Fruit fly (Drosophila melanogaster): Measurements from ENCODE around the gene Fer1.

The Fer1 gene

DNA sequence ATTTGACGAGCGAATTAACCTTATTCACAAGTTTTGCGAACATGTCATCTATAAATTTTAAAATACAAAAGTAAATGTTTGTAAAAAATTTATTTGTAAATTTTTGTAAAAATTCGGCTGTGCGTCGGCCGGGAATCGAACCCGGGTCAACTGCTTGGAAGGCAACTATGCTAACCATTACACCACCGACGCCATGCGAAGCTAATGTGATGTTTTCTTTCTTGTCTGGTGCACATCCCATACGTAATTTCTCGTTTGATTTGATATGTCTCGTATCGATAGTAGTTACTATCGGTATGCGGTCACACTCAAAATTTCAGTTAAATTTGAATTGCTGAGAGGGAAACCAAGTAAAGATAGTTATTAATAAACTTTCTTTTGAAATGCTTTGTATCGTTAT, 5.2 kb upstream of the Fer1 start (continued):
- peak; percentile 64 for TF ChIP-seq sens (GFP tag)
- TF ChIP-seq CG14710 (tag; optimal IDR thresholded peaks at IDR 0.05), result peak; percentile 17
- TF ChIP-seq CG34224 (GFP tag; IDR thresholded peaks at IDR 0.05; ENCODE audit: partially characterized antibody), result peak; percentile 96
- peak; percentile 95 for TF ChIP-seq CG42726 (GFP tag; IDR thresholded peaks at IDR 0.05; ENCODE audit: partially characterized antibody)
- TF ChIP-seq nerfin-2 (GFP tag; IDR thresholded peaks at IDR 0.05; ENCODE audit: partially characterized antibody), result peak; percentile 95
- peak; percentile 98 for TF ChIP-seq CG6791 (GFP tag; IDR thresholded peaks at IDR 0.05; ENCODE audit: partially characterized antibody)
- no peak for TF ChIP-seq CG2199 (GFP tag; IDR thresholded peaks at IDR 0.05)
- TF ChIP-seq Rfx (GFP tag; IDR thresholded peaks at IDR 0.05), result no peak; the same call in 1 of the 2 replicates
- TF ChIP-seq Xrp1 (GFP tag; IDR thresholded peaks at IDR 0.05), result no peak
- peak; percentile 90 for TF ChIP-seq Scr (GFP tag; IDR thresholded peaks at IDR 0.05; ENCODE audit: partially characterized antibody)
- TF ChIP-seq vnd (GFP tag; IDR thresholded peaks at IDR 0.05; ENCODE audit: partially characterized antibody), result peak; percentile 89
- peak; percentile 94 for TF ChIP-seq Doc3 (GFP tag; IDR thresholded peaks at IDR 0.05; ENCODE audit: partially characterized antibody)
- no peak for TF ChIP-seq CG12299 (tag; optimal IDR thresholded peaks at IDR 0.05)
- TF ChIP-seq Fer1 (GFP tag; optimal IDR thresholded peaks at IDR 0.05), result peak; percentile 62
- no peak for TF ChIP-seq CG17612 (GFP tag; IDR thresholded peaks at IDR 0.05)
- TF ChIP-seq stwl (tag; optimal IDR thresholded peaks at IDR 0.05), result peak; percentile 51
- TF ChIP-seq zen2 (GFP tag; IDR thresholded peaks at IDR 0.05; ENCODE audit: partially characterized antibody), result peak; percentile 93
- no peak for TF ChIP-seq lov (optimal IDR thresholded peaks at IDR 0.05)
- no peak for TF ChIP-seq lov (GFP tag; IDR thresholded peaks at IDR 0.05)
- peak; percentile 96 for TF ChIP-seq Bgb (GFP tag; IDR thresholded peaks at IDR 0.05; ENCODE audit: partially characterized antibody)
- TF ChIP-seq CG2116 (GFP tag; optimal IDR thresholded peaks at IDR 0.05), result peak; percentile 21
- TF ChIP-seq Dp (GFP tag; optimal IDR thresholded peaks at IDR 0.05), result peak; percentile 81
- no peak for TF ChIP-seq tll (GFP tag; optimal IDR thresholded peaks at IDR 0.05)
- TF ChIP-seq hb (GFP tag; IDR thresholded peaks at IDR 0.05; ENCODE audit: partially characterized antibody), result peak; percentile 88
- TF ChIP-seq CG11456 (GFP tag; IDR thresholded peaks at IDR 0.05), result no peak
- no peak for TF ChIP-seq fd3F (GFP tag; optimal IDR thresholded peaks at IDR 0.05)
- TF ChIP-seq Optix (GFP tag; IDR thresholded peaks at IDR 0.05), result no peak
- TF ChIP-seq HLH3B (GFP tag; IDR thresholded peaks at IDR 0.05), result 0 out of 2 replicates have a peak, but pooled peaks have one; percentile 10
- 0 out of 3 replicates have a peak, but pooled peaks have one; percentile 32 for TF ChIP-seq Dbx (GFP tag; IDR thresholded peaks at IDR 0.05)
- peak; percentile 8; the same call in 1 of the 3 replicates for TF ChIP-seq row (GFP tag; IDR thresholded peaks at IDR 0.05)
- TF ChIP-seq Sry-δ (GFP tag; optimal IDR thresholded peaks at IDR 0.05), result peak; percentile 42
- TF ChIP-seq tna (GFP tag; IDR thresholded peaks at IDR 0.05; ENCODE audit: partially characterized antibody), result peak; percentile 94
- TF ChIP-seq CG1529 (GFP tag; optimal IDR thresholded peaks at IDR 0.05), result no peak
- peak; percentile 93 for TF ChIP-seq ato (GFP tag; IDR thresholded peaks at IDR 0.05; ENCODE audit: partially characterized antibody)
- TF ChIP-seq HmgZ (tag; optimal IDR thresholded peaks at IDR 0.05), result peak; percentile 53
- TF ChIP-seq trem (tag; optimal IDR thresholded peaks at IDR 0.05), result peak; percentile 73
- peak; percentile 50 for TF ChIP-seq pzg (GFP tag; optimal IDR thresholded peaks at IDR 0.05)
- TF ChIP-seq Myb (GFP tag; optimal IDR thresholded peaks at IDR 0.05), result peak; percentile 97
- TF ChIP-seq az2 (GFP tag; optimal IDR thresholded peaks at IDR 0.05), result peak; percentile 15
- TF ChIP-seq Ets97D (GFP tag; optimal IDR thresholded peaks at IDR 0.05), result peak; percentile 1
- no peak for TF ChIP-seq Blimp-1 (GFP tag; optimal IDR thresholded peaks at IDR 0.05)
- no peak for TF ChIP-seq CG9727 (GFP tag; optimal IDR thresholded peaks at IDR 0.05)
- TF ChIP-seq unc-4 (GFP tag; IDR thresholded peaks at IDR 0.05; ENCODE audit: partially characterized antibody), result peak; percentile 94
- no peak for TF ChIP-seq fu2 (GFP tag; optimal IDR thresholded peaks at IDR 0.05)
- TF ChIP-seq zf30C (GFP tag; optimal IDR thresholded peaks at IDR 0.05), result no peak
- peak; percentile 86 for TF ChIP-seq knrl (GFP tag; IDR thresholded peaks at IDR 0.05; ENCODE audit: partially characterized antibody)
- no peak for TF ChIP-seq rib (GFP tag; IDR thresholded peaks at IDR 0.05)
- peak; percentile 98 for TF ChIP-seq bbx (GFP tag; IDR thresholded peaks at IDR 0.05; ENCODE audit: partially characterized antibody)
- TF ChIP-seq CG18262 (tag; optimal IDR thresholded peaks at IDR 0.05), result no peak

Data from whole organism, embryonic.